Worm (Caenorhabditis elegans): Measurements from ENCODE around the gene F01D5.3.

Gene F01D5.3

ce11 chrII:13976161-13976560, 23.8 kb downstream of the F01D5.3 start, which contains the start of gene Y39G8B.2:
Y39G8B.2 (minus strand) TSS chrII:13976221.
- TF ChIP-seq ceh-83 (GFP tag; optimal IDR thresholded peaks at IDR 0.05) (peak; percentile 52), hlh-1 (tag; optimal IDR thresholded peaks at IDR 0.05) (peak; percentile 47), bed-3 (GFP tag; optimal IDR thresholded peaks at IDR 0.05) (no peak), snpc-4 (tag; optimal IDR thresholded peaks at IDR 0.05) (no peak), elt-1 (tag; optimal IDR thresholded peaks at IDR 0.05; ENCODE audit: borderline replicate concordance, insufficient read depth) (no peak), M03D4.4 (tag; optimal IDR thresholded peaks at IDR 0.05) (peak; percentile 34), pha-4 (tag; optimal IDR thresholded peaks at IDR 0.05) (peak; percentile 90), mep-1 (tag; optimal IDR thresholded peaks at IDR 0.05) (peak; percentile 82), ztf-11 (tag; optimal IDR thresholded peaks at IDR 0.05) (peak; percentile 41), ceh-39 (tag; optimal IDR thresholded peaks at IDR 0.05) (peak; percentile 66), lin-13 (tag; optimal IDR thresholded peaks at IDR 0.05) (peak; percentile 91), tbx-8 (GFP tag; optimal IDR thresholded peaks at IDR 0.05) (peak; percentile 30), ceh-43 (GFP tag; optimal IDR thresholded peaks at IDR 0.05) (peak; percentile 38), nhr-28 (tag; optimal IDR thresholded peaks at IDR 0.05) (no peak), sem-2 (GFP tag; optimal IDR thresholded peaks at IDR 0.05) (no peak), unc-120 (tag; optimal IDR thresholded peaks at IDR 0.05; ENCODE audit: poor library complexity, severe bottlenecking) (peak; percentile 96), mab-5 (tag; optimal IDR thresholded peaks at IDR 0.05) (no peak), drap-1 (GFP tag; optimal IDR thresholded peaks at IDR 0.05) (peak; percentile 66), nhr-12 (tag; optimal IDR thresholded peaks at IDR 0.05) (no peak), blmp-1 (tag; optimal IDR thresholded peaks at IDR 0.05) (no peak), unc-39 (tag; optimal IDR thresholded peaks at IDR 0.05) (no peak), mls-2 (tag; optimal IDR thresholded peaks at IDR 0.05) (peak; percentile 70), ces-1 (GFP tag; optimal IDR thresholded peaks at IDR 0.05) (peak; percentile 55), nhr-2 (tag; optimal IDR thresholded peaks at IDR 0.05) (no peak), unc-62 (GFP tag; optimal IDR thresholded peaks at IDR 0.05) (peak; percentile 13), nhr-237 (tag; optimal IDR thresholded peaks at IDR 0.05) (peak; percentile 79), cnd-1 (tag; optimal IDR thresholded peaks at IDR 0.05) (peak; percentile 78), flh-1 (GFP tag; optimal IDR thresholded peaks at IDR 0.05) (no peak), ham-2 (GFP tag; optimal IDR thresholded peaks at IDR 0.05) (peak; percentile 67), elt-3 (tag; optimal IDR thresholded peaks at IDR 0.05) (no peak), lsy-2 (tag; optimal IDR thresholded peaks at IDR 0.05) (peak; percentile 86), sptf-1 (tag; optimal IDR thresholded peaks at IDR 0.05) (peak; percentile 82), nhr-76 (tag; optimal IDR thresholded peaks at IDR 0.05) (no peak), lin-32 (GFP tag; optimal IDR thresholded peaks at IDR 0.05) (no peak), zip-8 (tag; optimal IDR thresholded peaks at IDR 0.05) (no peak)

ce11 chrII:13974136-13974535, 25.8 kb downstream of the F01D5.3 start:
- TF ChIP-seq pha-4 (tag; optimal IDR thresholded peaks at IDR 0.05), result no peak
- TF ChIP-seq unc-39 (tag; optimal IDR thresholded peaks at IDR 0.05), result no peak
- TF ChIP-seq nhr-76 (tag; optimal IDR thresholded peaks at IDR 0.05), result no peak
- no peak for TF ChIP-seq mls-2 (tag; optimal IDR thresholded peaks at IDR 0.05)
- TF ChIP-seq sptf-1 (tag; optimal IDR thresholded peaks at IDR 0.05), result no peak
- TF ChIP-seq zip-8 (tag; optimal IDR thresholded peaks at IDR 0.05), result no peak
- no peak for TF ChIP-seq mep-1 (tag; optimal IDR thresholded peaks at IDR 0.05)
- TF ChIP-seq bed-3 (GFP tag; optimal IDR thresholded peaks at IDR 0.05), result no peak
- TF ChIP-seq blmp-1 (tag; optimal IDR thresholded peaks at IDR 0.05), result no peak
- no peak for TF ChIP-seq ztf-11 (tag; optimal IDR thresholded peaks at IDR 0.05)
- TF ChIP-seq unc-62 (GFP tag; optimal IDR thresholded peaks at IDR 0.05), result no peak
- no peak for TF ChIP-seq elt-1 (tag; optimal IDR thresholded peaks at IDR 0.05; ENCODE audit: borderline replicate concordance, insufficient read depth)
- TF ChIP-seq lin-32 (GFP tag; optimal IDR thresholded peaks at IDR 0.05), result no peak
- no peak for TF ChIP-seq flh-1 (GFP tag; optimal IDR thresholded peaks at IDR 0.05)
- no peak for TF ChIP-seq nhr-2 (tag; optimal IDR thresholded peaks at IDR 0.05)
- no peak for TF ChIP-seq hlh-1 (tag; optimal IDR thresholded peaks at IDR 0.05)
- no peak for TF ChIP-seq ham-2 (GFP tag; optimal IDR thresholded peaks at IDR 0.05)

DNA sequence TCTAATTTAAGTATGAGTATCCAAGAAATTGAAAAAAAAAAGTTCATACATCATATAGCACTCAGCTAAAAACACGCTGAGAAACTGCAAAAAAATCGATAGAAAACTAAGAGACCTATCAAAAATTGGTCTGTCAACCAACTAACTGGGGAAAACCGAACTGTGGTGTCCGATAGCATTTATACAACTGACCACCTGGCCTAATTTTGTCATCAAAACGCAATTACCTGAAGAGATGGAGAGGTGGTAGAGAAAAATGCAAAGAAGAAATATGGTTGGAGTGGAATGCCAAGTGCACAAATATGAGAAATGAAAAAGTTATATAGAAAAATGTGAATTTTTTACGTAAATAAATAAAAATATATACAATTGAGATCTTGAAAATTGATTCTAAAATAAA, 26.4 kb downstream of the F01D5.3 start, which contains the start of gene Y39G8B.1:
Gene Y39G8B.1, minus strand, starts transcription at position 299 of the 400 bp plus-strand sequence.
- TF ChIP-seq nhr-2 (tag; optimal IDR thresholded peaks at IDR 0.05), result peak; percentile 35
- peak; percentile 10 for TF ChIP-seq ceh-39 (tag; optimal IDR thresholded peaks at IDR 0.05)
- TF ChIP-seq tbx-8 (GFP tag; optimal IDR thresholded peaks at IDR 0.05), result no peak
- no peak for TF ChIP-seq mep-1 (tag; optimal IDR thresholded peaks at IDR 0.05)
- peak; percentile 46 for TF ChIP-seq ces-1 (GFP tag; optimal IDR thresholded peaks at IDR 0.05)
- no peak for TF ChIP-seq drap-1 (GFP tag; optimal IDR thresholded peaks at IDR 0.05)
- TF ChIP-seq ztf-11 (tag; optimal IDR thresholded peaks at IDR 0.05), result no peak
- no peak for TF ChIP-seq hlh-1 (tag; optimal IDR thresholded peaks at IDR 0.05)
- no peak for TF ChIP-seq sem-2 (GFP tag; optimal IDR thresholded peaks at IDR 0.05)
